Fruit fly (Drosophila melanogaster): ENCODE results near the gene ssx.

ssx gene

dm6 chrX:1372667-1373066 is 2.3 kb downstream of the ssx start:
- no peak for TF ChIP-seq CG2202 (tag; optimal IDR thresholded peaks at IDR 0.05)
- TF ChIP-seq gcm (GFP tag; optimal IDR thresholded peaks at IDR 0.05): peak; percentile 70
- TF ChIP-seq ab (GFP tag; optimal IDR thresholded peaks at IDR 0.05): no peak
- peak; percentile 54 for TF ChIP-seq CG4360 (GFP tag; IDR thresholded peaks at IDR 0.05)

- peak; percentile 17 for TF ChIP-seq CG4617 (GFP tag; optimal IDR thresholded peaks at IDR 0.05; ENCODE audit: borderline replicate concordance)
- 0 out of 3 replicates have a peak, but pooled peaks have one; percentile 30 for TF ChIP-seq mld (GFP tag; IDR thresholded peaks at IDR 0.05; ENCODE audit: partially characterized antibody)
- TF ChIP-seq run (tag; optimal IDR thresholded peaks at IDR 0.05): no peak
- TF ChIP-seq E2f2 (GFP tag; IDR thresholded peaks at IDR 0.05): peak; percentile 97
- no peak for TF ChIP-seq BtbVII (GFP tag; optimal IDR thresholded peaks at IDR 0.05)
- peak; percentile 7 for TF ChIP-seq CG12659 (GFP tag; optimal IDR thresholded peaks at IDR 0.05)
- TF ChIP-seq vvl (GFP tag; IDR thresholded peaks at IDR 0.05): peak; percentile 19; the same call in 1 of the 2 replicates
- peak; percentile 49 for TF ChIP-seq CG10267 (tag; optimal IDR thresholded peaks at IDR 0.05)
- TF ChIP-seq Fer1 (GFP tag; optimal IDR thresholded peaks at IDR 0.05): peak; percentile 44
- TF ChIP-seq Doc2 (GFP tag; IDR thresholded peaks at IDR 0.05): no peak
- no peak for TF ChIP-seq dmrt11E (tag; optimal IDR thresholded peaks at IDR 0.05)
- peak; percentile 41 to 87 for TF ChIP-seq crp (GFP tag; optimal IDR thresholded peaks at IDR 0.05)
- TF ChIP-seq YL-1 (GFP tag; optimal IDR thresholded peaks at IDR 0.05): peak; percentile 15
- TF ChIP-seq amos (GFP tag; IDR thresholded peaks at IDR 0.05; ENCODE audit: partially characterized antibody): peak; percentile 43; the same call in 1 of the 2 replicates
- TF ChIP-seq CG8388 (GFP tag; optimal IDR thresholded peaks at IDR 0.05): peak; percentile 48
- peak; percentile 27; the same call in 1 of the 2 replicates for TF ChIP-seq Scr (GFP tag; IDR thresholded peaks at IDR 0.05; ENCODE audit: partially characterized antibody)
- peak; percentile 25 for TF ChIP-seq CG14710 (tag; optimal IDR thresholded peaks at IDR 0.05)
- TF ChIP-seq HLH4C (GFP tag; IDR thresholded peaks at IDR 0.05; ENCODE audit: partially characterized antibody): 0 out of 3 replicates have a peak, but pooled peaks have one; percentile 24
- peak; percentile 62 for TF ChIP-seq bbx (GFP tag; IDR thresholded peaks at IDR 0.05; ENCODE audit: partially characterized antibody)
- TF ChIP-seq chinmo (GFP tag; IDR thresholded peaks at IDR 0.05; ENCODE audit: partially characterized antibody): 0 out of 4 replicates have a peak, but pooled peaks have one; percentile 26
- TF ChIP-seq onecut (GFP tag; IDR thresholded peaks at IDR 0.05): 0 out of 2 replicates have a peak, but pooled peaks have one; percentile 21
- no peak for TF ChIP-seq sob (GFP tag; IDR thresholded peaks at IDR 0.05)
- TF ChIP-seq pzg (GFP tag; optimal IDR thresholded peaks at IDR 0.05): peak; percentile 78
- peak; percentile 31; the same call in 1 of the 2 replicates for TF ChIP-seq MBD-R2 (GFP tag; IDR thresholded peaks at IDR 0.05)
- TF ChIP-seq exex (tag; optimal IDR thresholded peaks at IDR 0.05): peak; percentile 14
- TF ChIP-seq CG9797 (GFP tag; optimal IDR thresholded peaks at IDR 0.05): peak; percentile 0
- peak; percentile 56 for TF ChIP-seq CG9437 (GFP tag; optimal IDR thresholded peaks at IDR 0.05)
- peak; percentile 34 for TF ChIP-seq Med (GFP tag)
- no peak for TF ChIP-seq inv (GFP tag; IDR thresholded peaks at IDR 0.05; ENCODE audit: partially characterized antibody)
- TF ChIP-seq Myb (GFP tag; optimal IDR thresholded peaks at IDR 0.05): peak; percentile 35
- peak; percentile 38; the same call in 1 of the 4 replicates for TF ChIP-seq Dll (GFP tag; IDR thresholded peaks at IDR 0.05; ENCODE audit: partially characterized antibody)
- TF ChIP-seq CG2116 (GFP tag; optimal IDR thresholded peaks at IDR 0.05): peak; percentile 28
- TF ChIP-seq CG16813 (GFP tag; IDR thresholded peaks at IDR 0.05; ENCODE audit: partially characterized antibody): peak; percentile 38; the same call in 2 of the 3 replicates
- TF ChIP-seq crol (GFP tag; IDR thresholded peaks at IDR 0.05): peak; percentile 71
- TF ChIP-seq CG15514 (GFP tag; optimal IDR thresholded peaks at IDR 0.05): peak; percentile 91
- TF ChIP-seq BEAF-32 (GFP tag; optimal IDR thresholded peaks at IDR 0.05): peak; percentile 58
- TF ChIP-seq Sry-δ (GFP tag; optimal IDR thresholded peaks at IDR 0.05): peak; percentile 52
- peak; percentile 97 for TF ChIP-seq Dp (GFP tag; optimal IDR thresholded peaks at IDR 0.05)
- TF ChIP-seq Hr39 (optimal IDR thresholded peaks at IDR 0.05): no peak
- peak; percentile 33 for TF ChIP-seq CG15479 (GFP tag; optimal IDR thresholded peaks at IDR 0.05)
- peak; percentile 64 for TF ChIP-seq trem (tag; optimal IDR thresholded peaks at IDR 0.05)
These were observed 5.0 kb downstream of the ssx start, which contains the start of gene AMPKalpha for dm6 chrX:1375265-1375958. TSS of gene AMPKalpha (plus strand) at chrX:1375536.

All from whole organism, embryonic.